Fruit fly (Drosophila melanogaster): ENCODE data around the gene Vap33.
A peak's percentile ranks its signal among the peaks of the same experiment; 100 is the strongest.
"Not testable (repeated sequence)": the region's sequence is repeated elsewhere in the genome, so short reads cannot be mapped to it uniquely, and the experiment has no call there.

Vap33 gene

dm6 chrX:3936174-3936573, 12.6 kb upstream of the Vap33 start, which contains the start of the genes CG2938 and Glos (continued):
- TF ChIP-seq Fer2 (tag; optimal IDR thresholded peaks at IDR 0.05) (no peak), unc-4 (GFP tag; IDR thresholded peaks at IDR 0.05; ENCODE audit: partially characterized antibody) (peak; percentile 79), Side (GFP tag; optimal IDR thresholded peaks at IDR 0.05) (no peak), Dp (GFP tag; optimal IDR thresholded peaks at IDR 0.05) (peak; percentile 22), CG10959 (GFP tag; IDR thresholded peaks at IDR 0.05) (no peak), CG6813 (GFP tag; optimal IDR thresholded peaks at IDR 0.05) (no peak), CG14667 (GFP tag; IDR thresholded peaks at IDR 0.05) (no peak), CG10431 (GFP tag; optimal IDR thresholded peaks at IDR 0.05) (no peak), Dfd (GFP tag; optimal IDR thresholded peaks at IDR 0.05) (no peak), tna (GFP tag; IDR thresholded peaks at IDR 0.05; ENCODE audit: partially characterized antibody) (peak; percentile 57; the same call in 1 of the 2 replicates), crc (GFP tag; optimal IDR thresholded peaks at IDR 0.05) (no peak), Atf6 (GFP tag; IDR thresholded peaks at IDR 0.05) (no peak), exex (tag; optimal IDR thresholded peaks at IDR 0.05) (no peak), YL-1 (GFP tag; optimal IDR thresholded peaks at IDR 0.05) (no peak), CG14710 (tag; optimal IDR thresholded peaks at IDR 0.05) (peak; percentile 36), CG2129 (GFP tag; IDR thresholded peaks at IDR 0.05; ENCODE audit: partially characterized antibody) (peak; percentile 73), cg (GFP tag; optimal IDR thresholded peaks at IDR 0.05) (no peak), CG14050 (GFP tag; IDR thresholded peaks at IDR 0.05) (no peak), Pdp1 (GFP tag; optimal IDR thresholded peaks at IDR 0.05) (no peak), toy (GFP tag; IDR thresholded peaks at IDR 0.05) (no peak), Ssrp (tag; optimal IDR thresholded peaks at IDR 0.05) (no peak), klu (GFP tag; IDR thresholded peaks at IDR 0.05) (no peak; the same call in 1 of the 2 replicates), ro (GFP tag; IDR thresholded peaks at IDR 0.05) (no peak), cwo (GFP tag; optimal IDR thresholded peaks at IDR 0.05) (no peak), CG15696 (tag; optimal IDR thresholded peaks at IDR 0.05) (no peak), Dref (GFP tag; IDR thresholded peaks at IDR 0.05) (peak; percentile 64), Blimp-1 (GFP tag; optimal IDR thresholded peaks at IDR 0.05) (no peak), CG11504 (tag; optimal IDR thresholded peaks at IDR 0.05) (no peak), otp (GFP tag; IDR thresholded peaks at IDR 0.05) (no peak), CG14441 (GFP tag; IDR thresholded peaks at IDR 0.05) (no peak), Mrtf (GFP tag; IDR thresholded peaks at IDR 0.05) (no peak), hkb (optimal IDR thresholded peaks at IDR 0.05) (no peak), hkb (GFP tag; IDR thresholded peaks at IDR 0.05) (no peak), Bdp1 (GFP tag; optimal IDR thresholded peaks at IDR 0.05) (no peak), p53 (GFP tag; optimal IDR thresholded peaks at IDR 0.05) (no peak)

- TF ChIP-seq Ravus (GFP tag; IDR thresholded peaks at IDR 0.05); CG7786 (GFP tag; optimal IDR thresholded peaks at IDR 0.05); ttk (GFP tag; IDR thresholded peaks at IDR 0.05): not testable (repeated sequence)
These were observed 8.2 kb upstream of the Vap33 start, which contains the start of gene Gem4b for dm6 chrX:3940547-3940946. TSS of gene Gem4b (plus strand) at chrX:3940847.

- not testable (repeated sequence) for TF ChIP-seq maf-S (GFP tag; optimal IDR thresholded peaks at IDR 0.05); Sox102F (GFP tag; optimal IDR thresholded peaks at IDR 0.05); zen2 (GFP tag; IDR thresholded peaks at IDR 0.05; ENCODE audit: partially characterized antibody)
These were observed 4.0 kb upstream of the Vap33 start, which contains the start of gene Gem4c for dm6 chrX:3944743-3945142. TSS of gene Gem4c (plus strand) at chrX:3945043.

All from whole organism, embryonic.